Worm (Caenorhabditis elegans): ENCODE results near the gene F07E5.8.

- TF ChIP-seq ces-1 (GFP tag; optimal IDR thresholded peaks at IDR 0.05) (no peak), pha-4 (GFP tag; IDR thresholded peaks at IDR 0.05) (no peak), pha-4 (tag; optimal IDR thresholded peaks at IDR 0.05) (no peak), spr-3 (GFP tag; optimal IDR thresholded peaks at IDR 0.05) (no peak), nhr-10 (tag; optimal IDR thresholded peaks at IDR 0.05) (no peak), lsy-2 (tag; optimal IDR thresholded peaks at IDR 0.05) (no peak), jun-1 (tag; optimal IDR thresholded peaks at IDR 0.05) (no peak), dpl-1 (GFP tag; optimal IDR thresholded peaks at IDR 0.05) (no peak), lin-39 (tag; optimal IDR thresholded peaks at IDR 0.05) (no peak)
Measured at ce11 chrII:2091972-2092371, 16.6 kb upstream of the F07E5.8 start, which contains the start of gene T16A1.10.
